Worm (Caenorhabditis elegans) whole organism, L1 larva: ENCODE data around the gene dao-4.

Source experiments
- C04F5.9 ChIP-seq: sonication (generic microtip); optimal IDR thresholded peaks from 2 replicates; lab custom pipeline; 2016; ENCODE audit warnings: missing genetic modification characterization, missing compliant biosample characterization
- C16A3.4 ChIP-seq: fragments of 150-350 bp; optimal IDR thresholded peaks from 2 replicates; lab custom pipeline; 2014; ENCODE audit warnings: missing biosample characterization, missing genetic modification characterization
- C34B4.2 ChIP-seq: sonication (generic microtip); optimal IDR thresholded peaks from 2 replicates; lab custom pipeline; 2017; ENCODE audit warnings: mild to moderate bottlenecking, missing genetic modification characterization, missing compliant biosample characterization
- F16B12.6 ChIP-seq: fragments of 150-350 bp; optimal IDR thresholded peaks from 2 replicates; lab custom pipeline; 2014; ENCODE audit warnings: missing biosample characterization, missing genetic modification characterization
- Y116A8C.19 ChIP-seq: sonication (generic microtip); optimal IDR thresholded peaks from 2 replicates; lab custom pipeline; 2016; ENCODE audit warnings: missing compliant biosample characterization, missing genetic modification characterization, borderline replicate concordance
- aha-1 ChIP-seq: fragments of 150-350 bp; optimal IDR thresholded peaks from 2 replicates; lab custom pipeline; 2014; ENCODE audit warnings: missing biosample characterization, missing genetic modification characterization
- alr-1 ChIP-seq: fragments of 200-800 bp; sonication (Bioruptor generic); optimal IDR thresholded peaks from 2 replicates; lab custom pipeline; 2018; ENCODE audit warnings: borderline replicate concordance, mild to moderate bottlenecking, missing genetic modification characterization, missing compliant biosample characterization
- aly-2 ChIP-seq: fragments of 150-350 bp; optimal IDR thresholded peaks from 2 replicates; lab custom pipeline; 2014; ENCODE audit warnings: missing biosample characterization, missing genetic modification characterization
- ceh-8 ChIP-seq: fragments of 200-800 bp; sonication (Bioruptor generic); optimal IDR thresholded peaks from 2 replicates; lab custom pipeline; 2018; ENCODE audit warnings: mild to moderate bottlenecking, missing genetic modification characterization, moderate library complexity, missing compliant biosample characterization
- ceh-82 ChIP-seq, 3 experiments: fragments of 150-350 bp in 1 of 3; sonication (generic microtip) in 2 of 3; optimal IDR thresholded peaks; 2 replicates each; lab custom pipeline; 2014 to 2017; ENCODE audit warnings: missing biosample characterization in 3 of 3, missing genetic modification characterization in 3 of 3
- ceh-88 ChIP-seq: fragments of 200-800 bp; sonication (Bioruptor generic); IDR thresholded peaks from 2 replicates; pipeline ENCODE4 v1.3.6; 2022; ENCODE audit warnings: missing genetic modification characterization, missing compliant biosample characterization
- ceh-90 ChIP-seq: sonication (generic microtip); optimal IDR thresholded peaks from 2 replicates; lab custom pipeline; 2016; ENCODE audit warnings: missing genetic modification characterization, missing compliant biosample characterization
- ces-1 ChIP-seq: fragments of 150-350 bp; optimal IDR thresholded peaks from 2 replicates; lab custom pipeline; 2014; ENCODE audit warnings: missing biosample characterization, missing genetic modification reagents, missing genetic modification characterization
- dsc-1 ChIP-seq: sonication (generic microtip); optimal IDR thresholded peaks from 2 replicates; lab custom pipeline; 2016; ENCODE audit warnings: mild to moderate bottlenecking, missing genetic modification characterization, missing compliant biosample characterization
- egl-13 ChIP-seq: sonication (generic microtip); optimal IDR thresholded peaks from 2 replicates; lab custom pipeline; 2016; ENCODE audit warnings: missing genotype, missing genetic modification reagents, missing genetic modification characterization, missing compliant biosample characterization
- egl-27 ChIP-seq, 2 experiments: fragments of 150-350 bp in 1 of 2; sonication (generic microtip); optimal IDR thresholded peaks; 3 replicates each; lab custom pipeline; 2017 to 2018; ENCODE audit warnings: missing biosample characterization in 2 of 2, missing genetic modification characterization in 2 of 2, missing genetic modification reagents in 2 of 2
- ets-5 ChIP-seq: fragments of 200-800 bp; sonication (Bioruptor generic); IDR thresholded peaks from 2 replicates; pipeline ENCODE4 v1.3.6; 2022; ENCODE audit warnings: missing genetic modification characterization, missing compliant biosample characterization
- fkh-10 ChIP-seq: sonication (generic microtip); optimal IDR thresholded peaks from 2 replicates; lab custom pipeline; 2017; ENCODE audit warnings: missing biosample characterization, missing genetic modification reagents, missing genetic modification characterization
- fkh-4 ChIP-seq: sonication (generic microtip); optimal IDR thresholded peaks from 2 replicates; lab custom pipeline; 2016; ENCODE audit warnings: missing compliant biosample characterization, missing genetic modification characterization, borderline replicate concordance
- isw-1 ChIP-seq: fragments of 200-800 bp; sonication (Bioruptor generic); IDR thresholded peaks from 2 replicates; pipeline ENCODE4 v1.3.6; 2022; ENCODE audit warnings: missing genetic modification characterization, missing compliant biosample characterization
- jun-1 ChIP-seq: fragments of 150-350 bp; optimal IDR thresholded peaks from 2 replicates; lab custom pipeline; 2014; ENCODE audit warnings: missing biosample characterization, missing genetic modification reagents, missing genetic modification characterization
- lin-13 ChIP-seq: fragments of 150-350 bp; optimal IDR thresholded peaks from 2 replicates; lab custom pipeline; 2014; ENCODE audit warnings: missing biosample characterization, missing genetic modification reagents, missing genetic modification characterization
- lin-14 ChIP-seq: fragments of 200-800 bp; sonication (Bioruptor generic); optimal IDR thresholded peaks from 2 replicates; lab custom pipeline; 2018; ENCODE audit warnings: mild to moderate bottlenecking, missing genetic modification characterization, moderate library complexity, missing compliant biosample characterization
- lin-15B ChIP-seq: fragments of 150-350 bp; sonication (generic microtip); optimal IDR thresholded peaks from 3 replicates; lab custom pipeline; 2014; ENCODE audit warnings: missing biosample characterization, missing genetic modification characterization
- lin-35 ChIP-seq, 2 experiments: fragments of 150-350 bp; optimal IDR thresholded peaks; 2 replicates each; lab custom pipeline; 2014; ENCODE audit warnings: missing biosample characterization in 2 of 2, missing genetic modification characterization in 2 of 2, missing genetic modification reagents in 2 of 2
- lin-39 ChIP-seq: fragments of 150-350 bp; optimal IDR thresholded peaks from 2 replicates; lab custom pipeline; 2014; ENCODE audit warnings: missing biosample characterization, missing genetic modification reagents, missing genetic modification characterization
- lsy-2 ChIP-seq, 2 experiments: fragments of 150-350 bp; optimal IDR thresholded peaks; 2 replicates each; lab custom pipeline; 2014; ENCODE audit warnings: missing biosample characterization in 2 of 2, missing genetic modification characterization in 2 of 2
- mab-9 ChIP-seq: fragments of 200-800 bp; sonication (Bioruptor generic); IDR thresholded peaks from 2 replicates; pipeline ENCODE4 v1.3.6; 2022; ENCODE audit warnings: missing genetic modification reagents, missing genetic modification characterization, missing compliant biosample characterization
- mdl-1 ChIP-seq, 2 experiments: fragments of 150-350 bp; optimal IDR thresholded peaks; 2 replicates each; lab custom pipeline; 2014 to 2017; ENCODE audit warnings: missing biosample characterization in 2 of 2, missing genetic modification characterization in 2 of 2, inconsistent platforms in 1 of 2
- nhr-19 ChIP-seq: fragments of 200-800 bp; sonication (Bioruptor generic); conservative IDR thresholded peaks from 2 replicates; pipeline ENCODE4 v1.3.6; 2022; ENCODE audit warnings: missing genetic modification characterization, missing compliant biosample characterization
- nhr-28 ChIP-seq: fragments of 150-350 bp; optimal IDR thresholded peaks from 2 replicates; lab custom pipeline; 2014; ENCODE audit warnings: missing biosample characterization, missing genetic modification characterization
- nhr-47 ChIP-seq: sonication (generic microtip); optimal IDR thresholded peaks from 2 replicates; lab custom pipeline; 2016; ENCODE audit warnings: mild to moderate bottlenecking, missing genetic modification characterization, moderate library complexity, missing compliant biosample characterization
- nhr-71 ChIP-seq: sonication (generic microtip); optimal IDR thresholded peaks from 2 replicates; lab custom pipeline; 2016; ENCODE audit warnings: mild to moderate bottlenecking, missing genetic modification characterization, moderate library complexity, missing compliant biosample characterization
- nhr-76 ChIP-seq: sonication (generic microtip); optimal IDR thresholded peaks from 2 replicates; lab custom pipeline; 2017; ENCODE audit warnings: missing biosample characterization, missing genetic modification characterization
- nhr-84 ChIP-seq: sonication (generic microtip); optimal IDR thresholded peaks from 2 replicates; lab custom pipeline; 2017; ENCODE audit warnings: missing biosample characterization, missing genetic modification characterization
- nhr-85 ChIP-seq: sonication (generic microtip); peaks from one replicate; lab custom pipeline; 2016; ENCODE audit warnings: missing genetic modification characterization, inconsistent platforms, missing compliant biosample characterization
- nhr-90 ChIP-seq: sonication (generic microtip); optimal IDR thresholded peaks from 2 replicates; lab custom pipeline; 2016; ENCODE audit warnings: mild to moderate bottlenecking, missing genetic modification characterization, missing compliant biosample characterization; ENCODE audit not compliant: poor library complexity
- pqm-1 ChIP-seq: sonication (generic microtip); optimal IDR thresholded peaks from 3 replicates; lab custom pipeline; 2017; ENCODE audit warnings: missing biosample characterization, missing genetic modification characterization
- rnt-1 ChIP-seq: sonication (generic microtip); optimal IDR thresholded peaks from 2 replicates; lab custom pipeline; 2016; ENCODE audit warnings: mild to moderate bottlenecking, missing genetic modification characterization, moderate library complexity, missing compliant biosample characterization
- snu-23 ChIP-seq: sonication (generic microtip); optimal IDR thresholded peaks from 2 replicates; lab custom pipeline; 2016; ENCODE audit warnings: missing genetic modification characterization, missing compliant biosample characterization
- sox-4 ChIP-seq: sonication (generic microtip); optimal IDR thresholded peaks from 2 replicates; lab custom pipeline; 2016; ENCODE audit warnings: missing genetic modification characterization, missing compliant biosample characterization
- sup-37 ChIP-seq: fragments of 200-800 bp; sonication (Bioruptor generic); optimal IDR thresholded peaks from 2 replicates; lab custom pipeline; 2018; ENCODE audit warnings: mild to moderate bottlenecking, missing genetic modification characterization, missing compliant biosample characterization
- tbx-2 ChIP-seq: sonication (generic microtip); optimal IDR thresholded peaks from 2 replicates; lab custom pipeline; 2016; ENCODE audit warnings: missing genetic modification characterization, missing compliant biosample characterization
- unc-130 ChIP-seq: fragments of 150-350 bp; optimal IDR thresholded peaks from 2 replicates; lab custom pipeline; 2017; ENCODE audit warnings: missing biosample characterization, missing genetic modification characterization, inconsistent platforms
- unc-30 ChIP-seq: sonication (generic microtip); optimal IDR thresholded peaks from 2 replicates; lab custom pipeline; 2017; ENCODE audit warnings: missing biosample characterization, missing genetic modification characterization
- unc-62 ChIP-seq: fragments of 150-350 bp; optimal IDR thresholded peaks from 2 replicates; lab custom pipeline; 2014; ENCODE audit warnings: missing biosample characterization, missing genetic modification reagents, missing genetic modification characterization
- unc-98 ChIP-seq: fragments of 200-800 bp; sonication (Bioruptor generic); IDR thresholded peaks from 2 replicates; pipeline ENCODE4 v1.3.6; 2022; ENCODE audit warnings: missing genetic modification characterization, missing compliant biosample characterization
- vab-15 ChIP-seq: sonication (generic microtip); optimal IDR thresholded peaks from 2 replicates; lab custom pipeline; 2017; ENCODE audit warnings: missing genotype, mild to moderate bottlenecking, missing genetic modification characterization, missing compliant biosample characterization
- ztf-11 ChIP-seq, 2 experiments: sonication (generic microtip); optimal IDR thresholded peaks; 2 replicates each; lab custom pipeline; 2016 to 2017; ENCODE audit warnings: missing genetic modification characterization in 2 of 2, missing biosample characterization in 1 of 2, missing compliant biosample characterization in 1 of 2
- ztf-4 ChIP-seq: fragments of 150-350 bp; optimal IDR thresholded peaks from 2 replicates; lab custom pipeline; 2014; ENCODE audit warnings: missing biosample characterization, missing genetic modification characterization

dao-4 gene

DNA sequence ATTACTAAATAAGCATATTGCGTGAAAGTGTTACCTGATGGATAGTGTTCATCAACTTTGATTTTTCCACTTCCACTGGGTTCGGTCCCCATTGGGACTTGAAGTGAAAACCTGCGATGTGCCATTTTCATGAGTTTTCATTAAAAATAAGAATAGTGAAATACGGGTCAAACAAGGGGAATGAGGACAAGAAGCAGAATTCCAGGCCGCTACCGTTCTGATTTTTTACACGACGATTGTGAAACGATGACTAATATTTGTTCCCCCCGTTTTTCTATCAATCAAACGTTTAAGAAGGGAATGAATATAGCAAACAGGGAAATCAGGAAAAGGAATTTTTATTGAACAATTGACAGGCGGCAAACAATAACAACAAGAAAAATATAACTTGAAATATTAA is 5.4 kb upstream of the dao-4 start, which contains the start of gene mlck-1:
TSS of gene mlck-1 (minus strand) at position 101 of the 400 bp plus-strand sequence.
- TF ChIP-seq pqm-1: no peak
- TF ChIP-seq ceh-88 (GFP tag; lab: Robert Waterston, UW): no peak
- TF ChIP-seq alr-1 (tag; lab: Kevin White, UChicago): no peak
- no peak for TF ChIP-seq egl-27 (tag; optimal IDR thresholded peaks at IDR 0.05; lab: Kevin White, UChicago)
- TF ChIP-seq C04F5.9 (tag; lab: Kevin White, UChicago): no peak
- TF ChIP-seq ceh-90 (tag; lab: Kevin White, UChicago): no peak
- no peak for TF ChIP-seq ztf-11 (tag; optimal IDR thresholded peaks at IDR 0.05; lab: Kevin White, UChicago)
- TF ChIP-seq nhr-85 (tag; lab: Kevin White, UChicago): no peak
- TF ChIP-seq mab-9 (GFP tag; lab: Robert Waterston, UW): no peak
- TF ChIP-seq sup-37 (GFP tag; lab: Kevin White, UChicago): no peak
- no peak for TF ChIP-seq nhr-76 (tag; lab: Kevin White, UChicago)
- TF ChIP-seq unc-98 (GFP tag; lab: Robert Waterston, UW): no peak
- no peak for TF ChIP-seq sox-4 (tag; lab: Kevin White, UChicago)
- no peak for TF ChIP-seq C34B4.2
- no peak for TF ChIP-seq ceh-82 (tag; optimal IDR thresholded peaks at IDR 0.05; lab: Kevin White, UChicago)
- TF ChIP-seq nhr-71 (tag; lab: Kevin White, UChicago): no peak
- no peak for TF ChIP-seq lin-35 (GFP tag; optimal IDR thresholded peaks at IDR 0.05; lab: Kevin White, UChicago)
- no peak for TF ChIP-seq aha-1 (tag; lab: Kevin White, UChicago)
- no peak for TF ChIP-seq dsc-1

DNA sequence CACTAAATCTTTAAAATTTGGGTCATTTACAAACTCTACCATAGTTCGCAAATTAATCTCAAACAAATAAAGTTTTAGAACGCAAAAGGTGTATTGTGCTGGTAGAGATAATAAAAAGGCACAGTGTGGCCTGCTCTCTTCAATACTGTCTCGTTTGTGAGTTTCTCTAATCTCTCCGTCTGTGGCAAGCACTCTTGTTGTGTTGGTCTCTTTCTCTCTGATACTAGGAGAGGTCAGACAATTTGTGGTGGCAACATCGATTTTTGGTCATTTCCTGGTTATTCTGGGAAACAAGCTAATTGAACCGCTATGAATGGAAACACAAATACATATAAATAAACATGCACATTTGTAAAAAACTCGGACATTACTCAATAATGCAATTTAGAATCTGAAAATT is 855 bp upstream of the dao-4 start, which contains the start of gene ZC373.5:
TSS of gene ZC373.5 (minus strand) at position 159 of the 400 bp plus-strand sequence.
- no peak for TF ChIP-seq ztf-4
- peak; percentile 7 for TF ChIP-seq tbx-2
- no peak for TF ChIP-seq nhr-19 (GFP tag; lab: Robert Waterston, UW)
- no peak for TF ChIP-seq nhr-47 (tag; lab: Kevin White, UChicago)
- TF ChIP-seq ces-1 (GFP tag; lab: Kevin White, UChicago): no peak
- no peak for TF ChIP-seq F16B12.6 (tag; lab: Kevin White, UChicago)
- no peak for TF ChIP-seq C16A3.4 (tag; lab: Kevin White, UChicago)
- TF ChIP-seq sup-37 (GFP tag; lab: Kevin White, UChicago): no peak
- TF ChIP-seq lin-15B: no peak
- no peak for TF ChIP-seq Y116A8C.19 (tag; lab: Kevin White, UChicago)
- TF ChIP-seq jun-1 (tag; lab: Kevin White, UChicago): no peak
- TF ChIP-seq lin-13: no peak
- peak; percentile 27 for TF ChIP-seq snu-23 (GFP tag; lab: Kevin White, UChicago)
- TF ChIP-seq ceh-8 (GFP tag; lab: Kevin White, UChicago): no peak
- TF ChIP-seq ceh-90 (tag; lab: Kevin White, UChicago): no peak
- peak in 1 of 2 experiments; percentile 23 for TF ChIP-seq lsy-2 (tag; optimal IDR thresholded peaks at IDR 0.05; lab: Kevin White, UChicago)
- TF ChIP-seq lin-39 (tag; lab: Kevin White, UChicago): no peak
- no peak for TF ChIP-seq rnt-1 (tag; lab: Kevin White, UChicago)
- TF ChIP-seq lin-14 (GFP tag; lab: Kevin White, UChicago): peak; percentile 48
- no peak for TF ChIP-seq mdl-1 (tag; optimal IDR thresholded peaks at IDR 0.05; lab: Kevin White, UChicago)
- TF ChIP-seq nhr-90 (tag; lab: Kevin White, UChicago): no peak
- TF ChIP-seq nhr-84 (tag; lab: Kevin White, UChicago): no peak
- TF ChIP-seq ztf-11 (tag; optimal IDR thresholded peaks at IDR 0.05; lab: Kevin White, UChicago): no peak
- TF ChIP-seq isw-1 (GFP tag; lab: Robert Waterston, UW): no peak
- TF ChIP-seq aly-2 (tag; lab: Kevin White, UChicago): no peak
- TF ChIP-seq unc-62 (GFP tag; lab: Kevin White, UChicago): no peak
- TF ChIP-seq unc-30: no peak
- TF ChIP-seq nhr-28 (tag; lab: Kevin White, UChicago): no peak
- no peak for TF ChIP-seq egl-13 (tag; lab: Kevin White, UChicago)
- no peak for TF ChIP-seq egl-27 (tag; optimal IDR thresholded peaks at IDR 0.05; lab: Kevin White, UChicago)
- TF ChIP-seq unc-130 (tag; lab: Kevin White, UChicago): no peak
- no peak for TF ChIP-seq vab-15 (tag; lab: Kevin White, UChicago)
- no peak for TF ChIP-seq ets-5
- TF ChIP-seq C04F5.9 (tag; lab: Kevin White, UChicago): no peak
- TF ChIP-seq fkh-10 (GFP tag; lab: Kevin White, UChicago): no peak
- TF ChIP-seq pqm-1: no peak
- TF ChIP-seq alr-1 (tag; lab: Kevin White, UChicago): no peak
- no peak for TF ChIP-seq fkh-4 (tag; lab: Kevin White, UChicago)
- no peak for TF ChIP-seq unc-98 (GFP tag; lab: Robert Waterston, UW)
- no peak for TF ChIP-seq C34B4.2
- TF ChIP-seq dsc-1: no peak
